Worm (Caenorhabditis elegans): Measurements from ENCODE around the gene srx-102.

- no peak for TF ChIP-seq F39B2.1 (GFP tag; IDR thresholded peaks at IDR 0.05)
- no peak for TF ChIP-seq somi-1 (GFP tag; optimal IDR thresholded peaks at IDR 0.05)
- no peak for TF ChIP-seq hlh-12 (tag; optimal IDR thresholded peaks at IDR 0.05)
- no peak for TF ChIP-seq ama-1 (optimal IDR thresholded peaks at IDR 0.05)
- TF ChIP-seq ama-1 (GFP tag; optimal IDR thresholded peaks at IDR 0.05) = no peak
Observed at ce11 chrII:3688333-3688732, 6.2 kb downstream of the srx-102 start, which contains the start of gene ifas-1.

Data from whole organism, young adult.